Fruit fly (Drosophila melanogaster): ENCODE measurements around the gene CG3909.

Gene CG3909

dm6 chr3R:10068780-10069179 lies 25.7 kb downstream of the CG3909 start:
- TF ChIP-seq CG17801 (GFP tag; optimal IDR thresholded peaks at IDR 0.05; ENCODE audit: partially characterized antibody), result no peak

- no peak for TF ChIP-seq CG17801 (GFP tag; optimal IDR thresholded peaks at IDR 0.05; ENCODE audit: partially characterized antibody)
Measured at dm6 chr3R:10070195-10070594, 27.1 kb downstream of the CG3909 start.

dm6 chr3R:10070817-10071216 lies 27.7 kb downstream of the CG3909 start, which contains the start of gene nerfin-2:
TSS of gene nerfin-2 (plus strand) at chr3R:10071117.
- no peak for TF ChIP-seq CG17801 (GFP tag; optimal IDR thresholded peaks at IDR 0.05; ENCODE audit: partially characterized antibody)

dm6 chr3R:10075323-10075788 lies 32.3 kb downstream of the CG3909 start, which contains the start of gene Alp13:
TSS of gene Alp13 (minus strand) at chr3R:10075373.
- peak; percentile 41 for TF ChIP-seq CG17801 (GFP tag; optimal IDR thresholded peaks at IDR 0.05; ENCODE audit: partially characterized antibody)

- TF ChIP-seq CG17801 (GFP tag; optimal IDR thresholded peaks at IDR 0.05; ENCODE audit: partially characterized antibody), result peak; percentile 56
Measured at dm6 chr3R:10076665-10077064, 33.6 kb downstream of the CG3909 start.

dm6 chr3R:10078468-10079143 lies 35.5 kb downstream of the CG3909 start:
- TF ChIP-seq CG17801 (GFP tag; optimal IDR thresholded peaks at IDR 0.05; ENCODE audit: partially characterized antibody), result no peak

- TF ChIP-seq CG17801 (GFP tag; optimal IDR thresholded peaks at IDR 0.05; ENCODE audit: partially characterized antibody), result peak; percentile 78
Measured at dm6 chr3R:10079267-10079987, 36.4 kb downstream of the CG3909 start.

dm6 chr3R:10080699-10081098 lies 37.6 kb downstream of the CG3909 start:
- peak; percentile 6 for TF ChIP-seq CG17801 (GFP tag; optimal IDR thresholded peaks at IDR 0.05; ENCODE audit: partially characterized antibody)

dm6 chr3R:10081469-10082111 lies 38.5 kb downstream of the CG3909 start:
- no peak for TF ChIP-seq CG17801 (GFP tag; optimal IDR thresholded peaks at IDR 0.05; ENCODE audit: partially characterized antibody)

- peak; percentile 52 for TF ChIP-seq CG17801 (GFP tag; optimal IDR thresholded peaks at IDR 0.05; ENCODE audit: partially characterized antibody)
Measured at dm6 chr3R:10082549-10083075, 39.5 kb downstream of the CG3909 start.

dm6 chr3R:10083077-10083476 lies 40.0 kb downstream of the CG3909 start:
- peak; percentile 4 for TF ChIP-seq CG17801 (GFP tag; optimal IDR thresholded peaks at IDR 0.05; ENCODE audit: partially characterized antibody)

dm6 chr3R:10084179-10084647 lies 41.1 kb downstream of the CG3909 start:
- TF ChIP-seq CG17801 (GFP tag; optimal IDR thresholded peaks at IDR 0.05; ENCODE audit: partially characterized antibody), result no peak

dm6 chr3R:10084914-10085313 lies 41.8 kb downstream of the CG3909 start:
- peak; percentile 81 for TF ChIP-seq CG17801 (GFP tag; optimal IDR thresholded peaks at IDR 0.05; ENCODE audit: partially characterized antibody)

- no peak for TF ChIP-seq CG17801 (GFP tag; optimal IDR thresholded peaks at IDR 0.05; ENCODE audit: partially characterized antibody)
Measured at dm6 chr3R:10086222-10086621, 43.2 kb downstream of the CG3909 start.

- TF ChIP-seq CG17801 (GFP tag; optimal IDR thresholded peaks at IDR 0.05; ENCODE audit: partially characterized antibody), result no peak
Measured at dm6 chr3R:10086683-10087082, 43.6 kb downstream of the CG3909 start.
